Fruit fly (Drosophila melanogaster) Kc167 (cell line): ENCODE results near the gene CG33306.

Source experiments
- Myc ChIP-seq: fragments of >200 bp; optimal IDR thresholded peaks from 2 replicates; lab custom pipeline; 2017; ENCODE audit warnings: missing external identifiers
- Sin3A ChIP-seq: fragments of >200 bp; optimal IDR thresholded peaks from 2 replicates; lab custom pipeline; 2018; ENCODE audit warnings: missing external identifiers
- h ChIP-seq: fragments of >200 bp; optimal IDR thresholded peaks from 3 replicates; lab custom pipeline; 2018; ENCODE audit warnings: missing external identifiers
- insv ChIP-seq: fragments of >200 bp; optimal IDR thresholded peaks from 3 replicates; lab custom pipeline; 2018; ENCODE audit warnings: missing external identifiers
- psq ChIP-seq: fragments of >200 bp; optimal IDR thresholded peaks from 2 replicates; lab custom pipeline; 2017; ENCODE audit warnings: missing external identifiers
- ttk ChIP-seq: sonication (Bioruptor generic); optimal IDR thresholded peaks from 2 replicates; lab custom pipeline; 2017; ENCODE audit warnings: missing external identifiers

CG33306 gene

dm6 chr2L:13843692-13844284 is at the start of gene CG33306:
Gene CG33306, minus strand, starts transcription at chr2L:13843742.
- no peak for TF ChIP-seq psq (lab: Kevin White, UChicago)
- no peak for TF ChIP-seq Myc
- TF ChIP-seq h (lab: Kevin White, UChicago): no peak
- TF ChIP-seq Sin3A (lab: Kevin White, UChicago): no peak
- no peak for TF ChIP-seq ttk (lab: Kevin White, UChicago)
- TF ChIP-seq insv (lab: Kevin White, UChicago): no peak

DNA sequence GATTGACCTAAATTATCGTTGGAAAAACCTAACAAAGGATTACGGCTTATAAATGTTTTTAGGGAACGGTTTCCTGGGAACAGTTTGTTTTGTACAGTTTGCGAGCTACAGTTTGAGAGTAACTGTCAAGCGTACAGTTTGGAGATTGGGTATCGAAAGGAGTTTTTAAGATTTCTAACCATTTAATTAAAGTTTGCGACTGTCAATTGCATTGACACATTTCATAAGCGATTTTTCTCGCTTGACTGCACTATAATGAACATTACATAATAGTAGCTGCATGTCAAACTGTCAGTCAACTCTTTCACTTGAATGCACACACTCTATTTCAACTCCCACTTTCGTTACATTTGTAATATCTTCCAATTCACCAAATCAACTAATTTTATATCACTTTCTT is 49.3 kb upstream of the CG33306 start:
- TF ChIP-seq Myc (no peak), h (lab: Kevin White, UChicago) (no peak), psq (lab: Kevin White, UChicago) (no peak), ttk (lab: Kevin White, UChicago) (no peak), insv (lab: Kevin White, UChicago) (no peak), Sin3A (lab: Kevin White, UChicago) (no peak)

DNA sequence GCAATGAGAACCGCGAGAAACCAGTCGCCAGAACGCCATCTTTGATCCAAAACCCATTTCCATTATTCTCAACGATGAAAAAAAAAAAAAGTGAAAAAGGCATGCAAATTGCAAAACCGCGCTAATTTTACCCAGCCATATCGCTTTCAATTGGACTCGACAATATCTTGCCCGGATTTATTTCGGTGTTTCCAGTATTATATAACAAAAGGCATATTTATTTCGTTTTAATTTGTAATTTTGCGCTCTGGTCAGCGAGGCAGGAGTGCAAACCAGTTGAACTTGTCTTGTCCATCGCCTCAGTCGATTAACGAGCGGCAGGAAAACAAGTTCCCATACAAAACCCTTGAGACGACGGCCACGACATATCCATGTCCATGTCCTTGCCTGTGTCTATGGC is 46.4 kb upstream of the CG33306 start:
- TF ChIP-seq h (lab: Kevin White, UChicago): no peak
- no peak for TF ChIP-seq insv (lab: Kevin White, UChicago)
- no peak for TF ChIP-seq Myc
- TF ChIP-seq ttk (lab: Kevin White, UChicago): no peak
- TF ChIP-seq psq (lab: Kevin White, UChicago): no peak
- no peak for TF ChIP-seq Sin3A (lab: Kevin White, UChicago)

dm6 chr2L:13886326-13887073 is 43.0 kb upstream of the CG33306 start:
- TF ChIP-seq insv (lab: Kevin White, UChicago) (no peak), Myc (no peak), Sin3A (lab: Kevin White, UChicago) (no peak), ttk (lab: Kevin White, UChicago) (no peak), psq (lab: Kevin White, UChicago) (no peak), h (lab: Kevin White, UChicago) (no peak)

DNA sequence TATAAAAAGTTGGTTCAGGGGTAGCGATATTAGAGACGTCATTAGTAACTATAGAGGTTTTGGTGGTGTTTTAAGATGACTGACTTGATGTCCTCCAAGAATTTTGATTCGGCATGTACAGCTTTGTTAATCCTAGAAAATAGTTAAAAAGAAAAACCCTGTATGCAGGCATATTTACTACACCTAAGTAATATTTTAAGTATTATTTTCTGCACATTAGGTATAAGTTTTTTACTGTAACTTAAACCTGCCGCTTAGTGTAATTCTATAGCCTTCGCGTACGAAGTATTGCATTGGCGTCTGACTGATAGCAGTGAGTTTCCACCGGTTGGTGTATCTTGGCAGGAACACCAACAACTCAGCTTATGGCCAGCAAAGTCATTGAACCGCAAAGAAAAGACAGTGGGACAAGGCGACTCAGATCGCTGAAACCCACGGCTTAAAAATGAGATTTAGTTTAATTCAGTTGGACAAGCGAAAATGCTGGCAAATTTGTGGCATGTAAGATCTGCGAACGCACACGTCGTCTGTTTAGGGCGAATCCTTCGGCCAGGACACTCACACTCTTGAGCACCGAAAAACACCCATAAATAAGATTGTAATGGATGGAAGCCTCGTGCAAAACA is 41.2 kb upstream of the CG33306 start:
- TF ChIP-seq ttk (lab: Kevin White, UChicago): no peak
- no peak for TF ChIP-seq h (lab: Kevin White, UChicago)
- TF ChIP-seq psq (lab: Kevin White, UChicago): no peak
- no peak for TF ChIP-seq Myc
- TF ChIP-seq insv (lab: Kevin White, UChicago): no peak
- TF ChIP-seq Sin3A (lab: Kevin White, UChicago): no peak

DNA sequence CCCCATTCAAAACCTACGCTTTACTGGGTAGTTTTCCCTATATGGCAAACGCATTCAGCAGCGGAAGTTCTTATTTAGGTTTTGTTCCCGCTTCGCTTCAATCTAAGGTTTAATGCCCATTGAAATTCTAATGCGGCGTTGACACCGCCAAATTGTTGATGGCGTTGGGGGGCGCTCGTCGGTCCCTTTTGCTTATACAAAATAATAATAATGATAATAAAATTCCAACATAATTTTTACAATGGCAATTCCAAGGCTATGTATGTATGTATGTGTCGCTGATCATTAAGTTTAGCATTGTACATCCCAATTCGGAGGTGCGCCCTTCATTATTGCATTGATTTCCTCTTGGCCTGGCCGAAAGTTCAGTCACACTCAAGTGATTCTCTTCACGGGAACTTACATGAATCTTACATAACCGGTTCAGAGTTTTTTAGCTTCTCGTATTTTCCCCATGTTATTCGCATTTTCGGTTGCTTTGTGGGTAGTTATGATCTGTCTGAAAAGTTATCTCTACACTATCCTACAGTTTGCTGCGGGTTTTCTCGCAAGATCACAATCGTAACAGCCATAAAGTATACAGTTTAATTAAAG is 40.6 kb upstream of the CG33306 start:
- TF ChIP-seq Myc: no peak
- TF ChIP-seq h (lab: Kevin White, UChicago): no peak
- TF ChIP-seq psq (lab: Kevin White, UChicago): no peak
- TF ChIP-seq insv (lab: Kevin White, UChicago): no peak
- TF ChIP-seq ttk (lab: Kevin White, UChicago): no peak
- no peak for TF ChIP-seq Sin3A (lab: Kevin White, UChicago)

dm6 chr2L:13881939-13882338 is 38.4 kb upstream of the CG33306 start:
- TF ChIP-seq psq (lab: Kevin White, UChicago): no peak

- no peak for TF ChIP-seq Myc
- no peak for TF ChIP-seq psq (lab: Kevin White, UChicago)
- TF ChIP-seq insv (lab: Kevin White, UChicago): no peak
- no peak for TF ChIP-seq h (lab: Kevin White, UChicago)
- no peak for TF ChIP-seq Sin3A (lab: Kevin White, UChicago)
- TF ChIP-seq ttk (lab: Kevin White, UChicago): no peak
These were observed 37.9 kb upstream of the CG33306 start for dm6 chr2L:13881387-13881902.

- TF ChIP-seq psq (lab: Kevin White, UChicago) (no peak), ttk (lab: Kevin White, UChicago) (no peak), insv (lab: Kevin White, UChicago) (no peak), Sin3A (lab: Kevin White, UChicago) (no peak), h (lab: Kevin White, UChicago) (no peak)
These were observed 35.3 kb upstream of the CG33306 start for dm6 chr2L:13878801-13879200.

DNA sequence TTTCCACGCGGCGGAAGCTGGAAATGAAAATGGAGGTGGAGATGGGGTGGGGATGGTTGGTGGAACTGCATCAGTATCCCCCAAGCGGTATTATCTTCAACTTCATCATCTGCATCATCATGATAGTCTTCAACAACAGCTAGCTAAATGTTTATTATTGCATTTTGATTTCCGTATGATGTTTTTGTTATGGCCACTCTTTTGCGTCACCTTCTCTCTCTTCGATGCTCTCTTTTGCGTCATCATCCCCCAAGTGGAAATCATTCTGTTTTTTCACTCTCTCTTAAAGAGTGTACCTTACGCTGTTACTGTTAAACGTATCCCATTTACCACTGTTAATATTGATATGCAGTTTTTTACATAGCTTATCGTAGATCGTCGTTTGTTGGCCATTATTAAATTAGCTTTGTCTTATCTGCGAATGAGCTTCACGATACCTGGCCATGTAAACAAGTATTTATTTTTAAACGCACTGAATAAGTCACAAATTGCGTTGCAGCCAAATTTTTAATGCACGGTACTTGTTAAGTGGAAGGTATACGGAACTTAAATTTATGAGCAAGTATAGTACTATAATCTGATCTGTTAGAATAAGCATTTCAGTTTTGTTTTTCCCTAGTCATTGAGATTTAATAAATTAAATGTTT is 34.5 kb upstream of the CG33306 start:
- TF ChIP-seq psq (lab: Kevin White, UChicago) (no peak), Sin3A (lab: Kevin White, UChicago) (no peak), insv (lab: Kevin White, UChicago) (no peak), Myc (no peak), ttk (lab: Kevin White, UChicago) (no peak), h (lab: Kevin White, UChicago) (no peak)

- TF ChIP-seq h (lab: Kevin White, UChicago) (no peak), Sin3A (lab: Kevin White, UChicago) (no peak), ttk (lab: Kevin White, UChicago) (no peak), Myc (no peak), psq (lab: Kevin White, UChicago) (no peak), insv (lab: Kevin White, UChicago) (no peak)
These were observed 33.2 kb upstream of the CG33306 start for dm6 chr2L:13876698-13877097.
